Worm (Caenorhabditis elegans): ENCODE measurements around the gene usp-39.

DNA sequence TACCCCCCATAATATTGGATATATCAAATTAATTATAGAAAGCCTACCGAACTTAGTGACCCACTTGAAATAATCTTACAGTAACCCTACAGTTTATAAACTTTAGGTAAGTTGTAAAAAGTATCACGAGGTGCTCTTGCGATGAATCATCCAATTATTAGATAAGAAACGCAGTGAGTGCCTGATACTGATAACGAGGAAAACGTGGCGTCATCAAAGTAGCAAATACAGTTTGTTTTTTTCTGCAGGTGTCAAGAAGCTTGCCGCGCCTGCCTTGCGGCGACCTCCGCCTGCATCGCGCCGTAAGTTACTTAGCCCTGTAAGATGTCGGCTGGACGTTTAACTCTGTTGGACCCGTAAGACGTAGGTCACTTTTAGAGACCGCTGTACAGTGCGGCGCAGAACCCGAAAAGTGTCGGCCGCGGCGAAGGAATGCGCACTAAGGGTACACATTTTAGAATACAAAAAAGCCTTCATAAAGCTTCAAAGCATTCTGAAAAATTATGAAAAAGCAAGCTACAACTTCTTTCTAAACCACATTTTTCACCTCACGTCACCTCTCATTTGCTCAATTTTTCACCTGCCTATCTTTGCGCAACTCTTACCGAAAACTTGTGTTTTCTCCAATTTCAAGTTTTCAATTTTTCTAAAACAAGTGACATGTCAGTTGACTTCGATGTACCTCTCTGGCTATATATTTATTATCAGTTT, 45.3 kb downstream of the usp-39 start, which contains the start of gene sri-38:
- TF ChIP-seq lsy-2 (tag; optimal IDR thresholded peaks at IDR 0.05) (no peak), daf-12 (tag; optimal IDR thresholded peaks at IDR 0.05) (no peak), lin-13 (GFP tag; optimal IDR thresholded peaks at IDR 0.05) (no peak), mdl-1 (tag; optimal IDR thresholded peaks at IDR 0.05) (peak in 1 of 2 experiments; percentile 3), ZK546.5 (tag; optimal IDR thresholded peaks at IDR 0.05) (no peak), snpc-1.2 (GFP tag; IDR thresholded peaks at IDR 0.05) (no peak), lin-39 (tag; optimal IDR thresholded peaks at IDR 0.05) (no peak), spr-3 (GFP tag; optimal IDR thresholded peaks at IDR 0.05) (no peak), nhr-237 (tag; optimal IDR thresholded peaks at IDR 0.05) (no peak), zag-1 (tag; optimal IDR thresholded peaks at IDR 0.05) (no peak)

All from whole organism, L4 larva.